Worm (Caenorhabditis elegans) whole organism, late embryonic: ENCODE results near the gene nkcc-1.

Experiments used
- Y22D7AL.16 ChIP-seq: sonication (generic microtip); optimal IDR thresholded peaks from 2 replicates; lab custom pipeline; 2016; ENCODE audit warnings: missing genetic modification characterization, missing compliant biosample characterization
- ama-1 ChIP-seq: fragments of 150-350 bp; optimal IDR thresholded peaks from 2 replicates; lab custom pipeline; 2014
- ceh-14 ChIP-seq: sonication (generic microtip); optimal IDR thresholded peaks from 2 replicates; lab custom pipeline; 2016; ENCODE audit warnings: missing genotype, missing genetic modification characterization, missing compliant biosample characterization
- eyg-1 ChIP-seq: sonication (generic microtip); optimal IDR thresholded peaks from 2 replicates; lab custom pipeline; 2016; ENCODE audit warnings: missing genotype, missing genetic modification characterization, missing compliant biosample characterization
- fkh-10 ChIP-seq: fragments of 150-350 bp; optimal IDR thresholded peaks from 2 replicates; lab custom pipeline; 2014; ENCODE audit warnings: missing biosample characterization, missing genetic modification reagents, missing genetic modification characterization
- hlh-13 ChIP-seq: fragments of 200-800 bp; sonication (Bioruptor generic); optimal IDR thresholded peaks from 2 replicates; lab custom pipeline; 2018; ENCODE audit warnings: mild to moderate bottlenecking, missing genetic modification characterization, missing compliant biosample characterization
- lim-6 ChIP-seq: sonication (generic microtip); optimal IDR thresholded peaks from 2 replicates; lab custom pipeline; 2016; ENCODE audit warnings: missing genetic modification characterization, missing compliant biosample characterization
- nhr-232 ChIP-seq: sonication (generic microtip); optimal IDR thresholded peaks from 2 replicates; lab custom pipeline; 2016; ENCODE audit warnings: missing genetic modification characterization, missing compliant biosample characterization
- pag-3 ChIP-seq: sonication (generic microtip); optimal IDR thresholded peaks from 2 replicates; lab custom pipeline; 2016; ENCODE audit warnings: missing compliant biosample characterization, missing genetic modification characterization, borderline replicate concordance
- pqm-1 ChIP-seq: sonication (generic microtip); optimal IDR thresholded peaks from 2 replicates; lab custom pipeline; 2016; ENCODE audit warnings: missing genetic modification characterization, missing compliant biosample characterization

- no peak for TF ChIP-seq pqm-1
- no peak for TF ChIP-seq hlh-13 (GFP tag; lab: Kevin White, UChicago)
- TF ChIP-seq lim-6 (tag; lab: Kevin White, UChicago), result no peak
- TF ChIP-seq Y22D7AL.16 (tag; lab: Kevin White, UChicago), result no peak
- TF ChIP-seq ceh-14 (tag; lab: Kevin White, UChicago), result no peak
- no peak for TF ChIP-seq nhr-232 (tag; lab: Kevin White, UChicago)
- no peak for TF ChIP-seq eyg-1 (tag; lab: Kevin White, UChicago)
- TF ChIP-seq fkh-10 (GFP tag; lab: Kevin White, UChicago), result no peak
- no peak for TF ChIP-seq ama-1 (lab: Kevin White, UChicago)
- no peak for TF ChIP-seq pag-3 (tag; lab: Kevin White, UChicago)
Measured at ce11 chrIV:14082956-14083355, 40.9 kb downstream of the nkcc-1 start.
